Worm (Caenorhabditis elegans) whole organism, late embryonic: Measurements from ENCODE around the gene dct-1.

ENCODE experiments used
- F13H6.1 ChIP-seq: sonication (generic microtip); optimal IDR thresholded peaks from 2 replicates; lab custom pipeline; 2016; ENCODE audit warnings: missing genetic modification characterization, missing compliant biosample characterization
- ama-1 ChIP-seq: fragments of 150-350 bp; optimal IDR thresholded peaks from 2 replicates; lab custom pipeline; 2014
- ceh-18 ChIP-seq: sonication (generic microtip); optimal IDR thresholded peaks from 2 replicates; lab custom pipeline; 2016; ENCODE audit warnings: missing genetic modification characterization, missing compliant biosample characterization
- ceh-9 ChIP-seq: sonication (generic microtip); optimal IDR thresholded peaks from 2 replicates; lab custom pipeline; 2016; ENCODE audit warnings: mild to moderate bottlenecking, missing genetic modification characterization, inconsistent platforms, missing compliant biosample characterization
- eyg-1 ChIP-seq: sonication (generic microtip); optimal IDR thresholded peaks from 2 replicates; lab custom pipeline; 2016; ENCODE audit warnings: missing genotype, missing genetic modification characterization, missing compliant biosample characterization
- fkh-10 ChIP-seq: fragments of 150-350 bp; optimal IDR thresholded peaks from 2 replicates; lab custom pipeline; 2014; ENCODE audit warnings: missing biosample characterization, missing genetic modification reagents, missing genetic modification characterization
- hlh-13 ChIP-seq: fragments of 200-800 bp; sonication (Bioruptor generic); optimal IDR thresholded peaks from 2 replicates; lab custom pipeline; 2018; ENCODE audit warnings: mild to moderate bottlenecking, missing genetic modification characterization, missing compliant biosample characterization
- hlh-30 ChIP-seq: sonication (generic microtip); optimal IDR thresholded peaks from 2 replicates; lab custom pipeline; 2017; ENCODE audit warnings: antibody characterized with exemption, missing genetic modification characterization, missing compliant biosample characterization; ENCODE audit not compliant: insufficient read depth
- odd-2 ChIP-seq: sonication (generic microtip); optimal IDR thresholded peaks from 2 replicates; lab custom pipeline; 2017; ENCODE audit warnings: antibody characterized with exemption, mild to moderate bottlenecking, missing genetic modification characterization, missing compliant biosample characterization
- pha-4 ChIP-seq: fragments of 150-350 bp; optimal IDR thresholded peaks from 2 replicates; lab custom pipeline; 2018; ENCODE audit warnings: missing biosample characterization, missing genetic modification reagents, missing genetic modification characterization
- sdc-2 ChIP-seq: sonication (generic microtip); optimal IDR thresholded peaks from 2 replicates; lab custom pipeline; 2016; ENCODE audit warnings: missing genotype, missing genetic modification characterization, missing compliant biosample characterization
- sox-2 ChIP-seq: fragments of 200-800 bp; sonication (Bioruptor generic); IDR thresholded peaks from 2 replicates; pipeline ENCODE4 v1.3.6; 2022; ENCODE audit warnings: missing genetic modification reagents, missing genetic modification characterization, missing compliant biosample characterization
- syd-9 ChIP-seq: sonication (generic microtip); optimal IDR thresholded peaks from 2 replicates; lab custom pipeline; 2016; ENCODE audit warnings: mild to moderate bottlenecking, missing genetic modification characterization, moderate library complexity, missing compliant biosample characterization
- unc-55 ChIP-seq: sonication (generic microtip); optimal IDR thresholded peaks from 2 replicates; lab custom pipeline; 2017; ENCODE audit warnings: missing biosample characterization, missing genetic modification reagents, missing genetic modification characterization

DNA sequence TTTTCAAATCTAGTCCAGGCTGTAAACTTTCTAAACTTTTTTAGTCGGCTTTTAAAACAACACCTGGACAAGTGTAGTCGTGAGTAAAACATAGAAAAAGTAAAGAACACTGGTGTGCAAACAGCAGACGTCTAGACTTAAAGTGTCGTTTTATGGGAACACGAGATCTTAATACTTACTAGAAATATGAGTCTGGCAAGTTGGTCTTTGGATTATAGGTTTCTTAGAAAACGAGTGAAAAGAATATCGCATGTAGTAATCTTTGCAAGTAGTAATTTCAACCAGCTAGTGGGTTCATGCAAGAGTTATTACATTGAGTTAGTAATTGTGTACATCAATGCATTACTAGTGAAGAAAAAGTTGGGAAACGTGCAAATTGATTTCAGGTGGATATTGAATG is 23.3 kb downstream of the dct-1 start:
- TF ChIP-seq eyg-1 (tag; lab: Kevin White, UChicago) = no peak
- no peak for TF ChIP-seq hlh-13 (GFP tag; lab: Kevin White, UChicago)
- no peak for TF ChIP-seq sox-2 (GFP tag; lab: Robert Waterston, UW)
- no peak for TF ChIP-seq pha-4 (tag; lab: Kevin White, UChicago)
- TF ChIP-seq ama-1 = no peak
- no peak for TF ChIP-seq fkh-10 (GFP tag; lab: Kevin White, UChicago)
- no peak for TF ChIP-seq hlh-30 (tag; lab: Kevin White, UChicago)
- TF ChIP-seq ceh-9 (tag; lab: Kevin White, UChicago) = no peak
- no peak for TF ChIP-seq sdc-2
- no peak for TF ChIP-seq F13H6.1 (tag; lab: Kevin White, UChicago)
- TF ChIP-seq syd-9 (tag; lab: Kevin White, UChicago) = no peak
- TF ChIP-seq ceh-18 (tag; lab: Kevin White, UChicago) = no peak
- no peak for TF ChIP-seq odd-2
- no peak for TF ChIP-seq unc-55 (GFP tag; lab: Kevin White, UChicago)
